Worm (Caenorhabditis elegans) whole organism, L4 larva: ENCODE results near the gene M01H9.2.

Experiments
- ZK546.5 ChIP-seq, 2 experiments: sonication (generic microtip); optimal IDR thresholded peaks; 2 replicates each; lab custom pipeline; 2017; ENCODE audit warnings: missing biosample characterization in 2 of 2, missing genetic modification characterization in 2 of 2
- ama-1 ChIP-seq: fragments of 150-350 bp; optimal IDR thresholded peaks from 2 replicates; lab custom pipeline; 2014; ENCODE audit warnings: inconsistent platforms, mixed read lengths
- daf-12 ChIP-seq: fragments of 150-350 bp; optimal IDR thresholded peaks from 2 replicates; lab custom pipeline; 2014; ENCODE audit warnings: missing biosample characterization, missing genetic modification reagents, missing genetic modification characterization
- jun-1 ChIP-seq: fragments of 150-350 bp; optimal IDR thresholded peaks from 2 replicates; lab custom pipeline; 2014; ENCODE audit warnings: missing biosample characterization, missing genetic modification reagents, missing genetic modification characterization
- mdt-29 ChIP-seq: fragments of 200-800 bp; sonication (Bioruptor generic); IDR thresholded peaks from 2 replicates; pipeline ENCODE4 v1.3.6; 2022; ENCODE audit warnings: missing genetic modification reagents, missing genetic modification characterization, missing compliant biosample characterization
- nhr-10 ChIP-seq: fragments of 150-350 bp; optimal IDR thresholded peaks from 2 replicates; lab custom pipeline; 2014; ENCODE audit warnings: missing biosample characterization, missing genetic modification characterization
- pqm-1 ChIP-seq: sonication (generic microtip); optimal IDR thresholded peaks from 2 replicates; lab custom pipeline; 2017; ENCODE audit warnings: missing biosample characterization, missing genetic modification characterization
- snpc-4 ChIP-seq: fragments of 150-350 bp; optimal IDR thresholded peaks from 2 replicates; lab custom pipeline; 2014; ENCODE audit warnings: missing biosample characterization, missing genetic modification characterization
- unc-62 ChIP-seq, 3 experiments: fragments of 150-350 bp in 1 of 3; sonication (generic microtip); optimal IDR thresholded peaks in 2 of 3; peaks in 1 of 3; 1 replicate in 1 of 3; 2 replicates in 2 of 3; lab custom pipeline; 2014 to 2017; ENCODE audit warnings: missing biosample characterization in 3 of 3, missing genetic modification characterization in 3 of 3, missing genetic modification reagents in 3 of 3, missing genotype in 1 of 3

DNA sequence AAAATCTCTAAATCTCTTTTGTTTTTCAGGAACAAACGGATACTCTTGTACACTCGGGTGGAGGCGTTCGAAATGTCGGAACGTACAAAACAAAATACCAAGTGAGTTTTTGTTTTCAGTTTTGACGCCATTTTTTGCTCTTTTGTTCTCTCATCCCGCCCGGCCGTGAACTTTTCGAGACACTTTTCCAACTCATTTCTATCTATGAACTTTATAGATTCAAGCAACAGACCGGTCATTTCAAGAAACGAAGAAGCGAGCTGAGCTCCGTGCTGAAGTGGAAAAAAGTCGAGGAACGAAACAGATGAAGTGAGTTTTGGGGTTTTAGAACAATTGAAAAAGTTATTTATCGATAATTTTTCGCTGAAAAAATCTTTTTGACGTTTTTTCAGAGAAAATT lies 52.5 kb downstream of the M01H9.2 start:
- no peak for TF ChIP-seq snpc-4 (tag; lab: Kevin White, UChicago)
- no peak for TF ChIP-seq unc-62 (GFP tag; optimal IDR thresholded peaks at IDR 0.05 in 1 of 2; lab: Kevin White, UChicago)
- TF ChIP-seq unc-62 (tag; optimal IDR thresholded peaks at IDR 0.05; lab: Kevin White, UChicago) = no peak
- peak; percentile 53 for TF ChIP-seq ama-1
- TF ChIP-seq pqm-1 (tag; lab: Kevin White, UChicago) = no peak
- TF ChIP-seq jun-1 (tag; lab: Kevin White, UChicago) = no peak
- no peak for TF ChIP-seq ZK546.5 (tag; optimal IDR thresholded peaks at IDR 0.05; lab: Kevin White, UChicago)
- no peak for TF ChIP-seq daf-12 (tag; lab: Kevin White, UChicago)
- TF ChIP-seq nhr-10 (tag; lab: Kevin White, UChicago) = no peak
- no peak for TF ChIP-seq mdt-29
